Worm (Caenorhabditis elegans): Measurements from ENCODE around the gene frpr-14.

DNA sequence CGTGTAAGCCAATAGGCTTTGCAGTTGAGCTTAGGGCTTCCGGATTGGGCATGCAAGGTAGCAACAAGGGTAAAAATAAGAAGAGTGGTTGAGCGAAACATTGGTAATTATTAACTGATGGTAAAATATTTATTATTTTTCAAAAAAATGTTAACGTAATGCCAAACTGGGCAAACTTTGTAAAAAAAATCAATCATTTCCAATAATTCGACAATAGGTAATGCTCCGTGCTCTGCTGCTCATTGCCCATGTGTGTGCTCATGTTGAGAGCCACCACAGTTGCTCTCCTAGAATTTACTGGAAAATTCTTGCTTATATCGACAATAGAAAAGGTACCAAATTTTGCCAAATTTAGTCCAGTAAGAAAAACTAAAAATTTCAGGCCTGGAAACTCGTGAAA lies 29.9 kb downstream of the frpr-14 start, which contains the start of the genes T02H6.10 and T02H6.8:
- TF ChIP-seq unc-62 (GFP tag; optimal IDR thresholded peaks at IDR 0.05) = no peak
- TF ChIP-seq nhr-237 (tag; optimal IDR thresholded peaks at IDR 0.05) = no peak
- TF ChIP-seq ztf-11 (tag; optimal IDR thresholded peaks at IDR 0.05) = no peak
- no peak for TF ChIP-seq nhr-28 (tag; optimal IDR thresholded peaks at IDR 0.05)
- no peak for TF ChIP-seq elt-3 (tag; optimal IDR thresholded peaks at IDR 0.05)
- TF ChIP-seq lin-13 (tag; optimal IDR thresholded peaks at IDR 0.05) = no peak
- no peak for TF ChIP-seq ces-1 (GFP tag; optimal IDR thresholded peaks at IDR 0.05)
- TF ChIP-seq mab-5 (tag; optimal IDR thresholded peaks at IDR 0.05) = no peak
- TF ChIP-seq pha-4 (tag; optimal IDR thresholded peaks at IDR 0.05) = no peak
- no peak for TF ChIP-seq snpc-4 (tag; optimal IDR thresholded peaks at IDR 0.05)

Measured in whole organism, mixed stage, embryonic.